Fruit fly (Drosophila melanogaster) S2 (cell line): ENCODE results near the gene CG34456.

Experiments used
- CG8478 ChIP-seq: fragments of >200 bp; optimal IDR thresholded peaks from 2 replicates; lab custom pipeline; 2018
- CTCF ChIP-seq, 2 experiments: fragments of >200 bp; optimal IDR thresholded peaks; 2 replicates each; lab custom pipeline; 2018

dm6 chr3L:9384445-9385079 is 22.7 kb downstream of the CG34456 start:
- TF ChIP-seq CTCF (optimal IDR thresholded peaks at IDR 0.05; lab: Kevin White, UChicago) (no peak), CG8478 (lab: Kevin White, UChicago) (no peak)
